Worm (Caenorhabditis elegans): ENCODE results near the gene K06H6.5.

DNA sequence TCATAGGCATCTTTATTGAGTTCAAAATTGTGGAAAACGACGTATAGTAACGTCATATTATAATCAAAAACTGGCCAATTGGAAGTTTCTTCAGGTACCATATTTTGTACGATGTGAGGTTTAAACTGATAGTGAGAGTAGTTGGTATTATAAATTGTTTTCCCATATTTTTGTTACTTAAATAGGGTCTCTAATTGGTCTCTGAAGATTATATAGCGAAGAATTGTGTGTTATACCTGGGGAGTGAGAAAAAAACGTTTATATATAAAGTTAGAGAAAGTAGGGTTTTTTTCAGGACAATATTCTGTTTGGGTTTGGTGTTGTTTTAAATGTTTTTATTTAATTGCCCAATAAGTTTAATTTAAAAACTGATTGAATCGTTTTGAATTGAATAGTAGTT is 48.8 kb downstream of the K06H6.5 start, which contains the start of gene srt-17:
- TF ChIP-seq nhr-237 (tag; optimal IDR thresholded peaks at IDR 0.05) (no peak), zag-1 (tag; optimal IDR thresholded peaks at IDR 0.05) (no peak), nhr-20 (tag; optimal IDR thresholded peaks at IDR 0.05) (no peak), nhr-90 (tag; optimal IDR thresholded peaks at IDR 0.05; ENCODE audit: poor library complexity) (no peak)

All from whole organism, L1 larva.